Worm (Caenorhabditis elegans) whole organism, late embryonic: ENCODE results near the gene M176.11.

Experiments used
- C38D4.7 ChIP-seq: fragments of 200-800 bp; sonication (Bioruptor generic); optimal IDR thresholded peaks from 2 replicates; lab custom pipeline; 2018; ENCODE audit warnings: mild to moderate bottlenecking, missing genetic modification characterization, moderate library complexity, missing compliant biosample characterization
- F13H6.1 ChIP-seq: sonication (generic microtip); optimal IDR thresholded peaks from 2 replicates; lab custom pipeline; 2016; ENCODE audit warnings: missing genetic modification characterization, missing compliant biosample characterization
- ama-1 ChIP-seq: fragments of 150-350 bp; optimal IDR thresholded peaks from 2 replicates; lab custom pipeline; 2014
- ceh-30 ChIP-seq: fragments of 150-350 bp; optimal IDR thresholded peaks from 2 replicates; lab custom pipeline; 2014; ENCODE audit warnings: missing biosample characterization, missing genetic modification characterization
- ceh-31 ChIP-seq: sonication (generic microtip); optimal IDR thresholded peaks from 2 replicates; lab custom pipeline; 2016; ENCODE audit warnings: missing genetic modification characterization, missing compliant biosample characterization
- dve-1 ChIP-seq: sonication (generic microtip); optimal IDR thresholded peaks from 2 replicates; lab custom pipeline; 2017; ENCODE audit warnings: antibody characterized with exemption, mild to moderate bottlenecking, missing genetic modification characterization, missing compliant biosample characterization
- ets-4 ChIP-seq: sonication (generic microtip); optimal IDR thresholded peaks from 2 replicates; lab custom pipeline; 2016; ENCODE audit warnings: missing genetic modification characterization, missing compliant biosample characterization
- fax-1 ChIP-seq: sonication (generic microtip); optimal IDR thresholded peaks from 2 replicates; lab custom pipeline; 2016; ENCODE audit warnings: missing genotype, missing genetic modification characterization, missing compliant biosample characterization
- hlh-13 ChIP-seq: fragments of 200-800 bp; sonication (Bioruptor generic); optimal IDR thresholded peaks from 2 replicates; lab custom pipeline; 2018; ENCODE audit warnings: mild to moderate bottlenecking, missing genetic modification characterization, missing compliant biosample characterization
- nfya-1 ChIP-seq: sonication (generic microtip); optimal IDR thresholded peaks from 2 replicates; lab custom pipeline; 2017; ENCODE audit warnings: missing genetic modification characterization, mild to moderate bottlenecking, missing compliant biosample characterization, antibody characterized with exemption, moderate library complexity
- nhr-11 ChIP-seq: fragments of 150-350 bp; optimal IDR thresholded peaks from 2 replicates; lab custom pipeline; 2014; ENCODE audit warnings: missing biosample characterization, missing genetic modification characterization
- sox-4 ChIP-seq: sonication (generic microtip); optimal IDR thresholded peaks from 2 replicates; lab custom pipeline; 2017; ENCODE audit warnings: mild to moderate bottlenecking, missing genetic modification characterization, inconsistent platforms, missing compliant biosample characterization
- tbx-2 ChIP-seq: sonication (generic microtip); optimal IDR thresholded peaks from 2 replicates; lab custom pipeline; 2016; ENCODE audit warnings: missing genetic modification characterization, missing compliant biosample characterization
- unc-55 ChIP-seq: sonication (generic microtip); optimal IDR thresholded peaks from 2 replicates; lab custom pipeline; 2017; ENCODE audit warnings: missing biosample characterization, missing genetic modification reagents, missing genetic modification characterization

ce11 chrII:9412086-9412608, 9.9 kb upstream of the M176.11 start, which contains the start of gene arrd-3:
- no peak for TF ChIP-seq ama-1 (lab: Kevin White, UChicago)
- TF ChIP-seq hlh-13 (GFP tag; lab: Kevin White, UChicago) = no peak
- TF ChIP-seq F13H6.1 (tag; lab: Kevin White, UChicago) = no peak
- TF ChIP-seq ets-4 = no peak
- TF ChIP-seq dve-1 = no peak
- TF ChIP-seq ceh-31 (tag; lab: Kevin White, UChicago) = no peak
- no peak for TF ChIP-seq nhr-11
- no peak for TF ChIP-seq fax-1
- TF ChIP-seq ceh-30 (tag; lab: Kevin White, UChicago) = no peak
- TF ChIP-seq unc-55 (GFP tag; lab: Kevin White, UChicago) = no peak
- no peak for TF ChIP-seq sox-4
- no peak for TF ChIP-seq tbx-2 (tag; lab: Kevin White, UChicago)
- no peak for TF ChIP-seq C38D4.7
- no peak for TF ChIP-seq nfya-1 (tag; lab: Kevin White, UChicago)
